Fruit fly (Drosophila melanogaster) ovary, adult (tissue): ENCODE results near the gene CG33639.

Experiments
- CG17801 ChIP-seq: fragments of 200-800 bp; optimal IDR thresholded peaks from 2 replicates; lab custom pipeline; 2019; ENCODE audit warnings: missing biosample characterization, mild to moderate bottlenecking, missing genetic modification characterization, moderate library complexity; ENCODE audit not compliant: partially characterized antibody

Gene CG33639

dm6 chrX:18243376-18244272, 17.7 kb upstream of the CG33639 start:
- TF ChIP-seq CG17801 (GFP tag; lab: Kevin White, UChicago) = no peak

- no peak for TF ChIP-seq CG17801 (GFP tag; lab: Kevin White, UChicago)
These were observed 17.2 kb upstream of the CG33639 start, which contains the start of gene upd2 for dm6 chrX:18243184-18243375. Gene upd2 (minus strand): TSS chrX:18243284.

dm6 chrX:18241267-18241666, 15.4 kb upstream of the CG33639 start:
- TF ChIP-seq CG17801 (GFP tag; lab: Kevin White, UChicago) = no peak

dm6 chrX:18239301-18239700, 13.4 kb upstream of the CG33639 start:
- TF ChIP-seq CG17801 (GFP tag; lab: Kevin White, UChicago) = peak; percentile 34

- no peak for TF ChIP-seq CG17801 (GFP tag; lab: Kevin White, UChicago)
These were observed 12.6 kb upstream of the CG33639 start for dm6 chrX:18238449-18238848.

dm6 chrX:18237886-18238285, 12.0 kb upstream of the CG33639 start:
- no peak for TF ChIP-seq CG17801 (GFP tag; lab: Kevin White, UChicago)

- TF ChIP-seq CG17801 (GFP tag; lab: Kevin White, UChicago) = no peak
These were observed 16.9 kb downstream of the CG33639 start, which contains the start of gene Him for dm6 chrX:18208930-18209477. Gene Him (plus strand): TSS chrX:18209427.

- TF ChIP-seq CG17801 (GFP tag; lab: Kevin White, UChicago) = no peak
These were observed 17.6 kb downstream of the CG33639 start for dm6 chrX:18208079-18208865.

- TF ChIP-seq CG17801 (GFP tag; lab: Kevin White, UChicago) = no peak
These were observed 18.3 kb downstream of the CG33639 start for dm6 chrX:18207533-18207932.

dm6 chrX:18205044-18205443, 20.8 kb downstream of the CG33639 start, which contains the start of gene Hesr:
Gene Hesr (minus strand): TSS chrX:18205144.
- no peak for TF ChIP-seq CG17801 (GFP tag; lab: Kevin White, UChicago)

dm6 chrX:18197642-18198041, 28.2 kb downstream of the CG33639 start:
- TF ChIP-seq CG17801 (GFP tag; lab: Kevin White, UChicago) = no peak

- no peak for TF ChIP-seq CG17801 (GFP tag; lab: Kevin White, UChicago)
These were observed 39.9 kb downstream of the CG33639 start for dm6 chrX:18185944-18186343.

dm6 chrX:18181152-18181551, 44.7 kb downstream of the CG33639 start:
- TF ChIP-seq CG17801 (GFP tag; lab: Kevin White, UChicago) = no peak

- no peak for TF ChIP-seq CG17801 (GFP tag; lab: Kevin White, UChicago)
These were observed 46.5 kb downstream of the CG33639 start, which contains the start of gene Andorra for dm6 chrX:18179372-18179771. Gene Andorra (minus strand): TSS chrX:18179472.

dm6 chrX:18177312-18177711, 48.6 kb downstream of the CG33639 start, which contains the start of gene Frq2:
Gene Frq2 (plus strand): TSS chrX:18177612.
- no peak for TF ChIP-seq CG17801 (GFP tag; lab: Kevin White, UChicago)
